Fruit fly (Drosophila melanogaster): ENCODE results near the gene CTCF.

Gene CTCF

dm6 chr3L:7312754-7313153, 43.8 kb downstream of the CTCF start, which contains the start of gene unc-13-4A:
Gene unc-13-4A, minus strand, starts transcription at chr3L:7312896.
- TF ChIP-seq Gug (GFP tag; IDR thresholded peaks at IDR 0.05), result no peak
